Worm (Caenorhabditis elegans) whole organism, midembryonic: Measurements from ENCODE around the gene C01B10.9.

ENCODE experiments used
- T22C8.4 ChIP-seq: fragments of 200-800 bp; sonication (Bioruptor generic); IDR thresholded peaks from 2 replicates; pipeline ENCODE4 v1.3.6; 2022; ENCODE audit warnings: missing genetic modification characterization, missing compliant biosample characterization
- ztf-29 ChIP-seq: fragments of 200-800 bp; sonication (Bioruptor generic); IDR thresholded peaks from 2 replicates; pipeline ENCODE4 v1.3.6; 2022; ENCODE audit warnings: missing genetic modification reagents, missing genetic modification characterization, missing compliant biosample characterization

DNA sequence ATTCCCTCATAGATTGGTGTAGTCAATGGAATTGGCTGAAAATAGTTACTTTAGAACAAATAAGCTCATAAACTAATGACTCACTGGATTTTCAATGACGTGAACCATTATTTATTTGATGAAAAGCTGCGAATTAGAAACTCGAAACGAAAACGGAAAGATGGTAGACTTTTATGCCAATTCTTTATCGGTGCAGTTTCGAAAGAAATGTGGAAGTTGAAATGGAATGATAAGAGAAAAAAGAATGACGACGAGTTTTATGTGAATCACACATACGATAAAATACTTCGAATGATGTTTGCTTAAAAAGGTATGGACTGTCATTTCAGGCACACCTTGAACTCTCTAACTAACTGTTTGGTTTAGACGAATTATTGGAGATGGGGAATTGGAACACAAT, 42.0 kb upstream of the C01B10.9 start, which contains the start of the genes lec-11 and irld-7:
- TF ChIP-seq T22C8.4, result no peak
- no peak for TF ChIP-seq ztf-29 (GFP tag; lab: Robert Waterston, UW)
